Fruit fly (Drosophila melanogaster) whole organism, adult: ENCODE measurements around the gene upd1.

Source experiments
- CG11617 ChIP-seq: fragments of 200-800 bp; sonication (Bioruptor generic); optimal IDR thresholded peaks from 2 replicates; lab custom pipeline; 2017; ENCODE audit warnings: mild to moderate bottlenecking, missing biosample characterization, missing genetic modification reagents, missing genetic modification characterization
- CG1620 ChIP-seq: fragments of 200-800 bp; sonication (Bioruptor generic); optimal IDR thresholded peaks from 2 replicates; lab custom pipeline; 2016; ENCODE audit warnings: missing biosample characterization, missing genetic modification characterization

dm6 chrX:18303580-18304305 is 5.3 kb downstream of the upd1 start:
- TF ChIP-seq CG11617 (GFP tag; lab: Kevin White, UChicago) (no peak), CG1620 (GFP tag; lab: Kevin White, UChicago) (no peak)
